Fruit fly (Drosophila melanogaster) whole organism, embryonic: Measurements from ENCODE around the gene CG2256.

ENCODE experiments used
- B-H1 ChIP-seq: fragments of 200-800 bp; sonication (Bioruptor generic); IDR thresholded peaks from 3 replicates; pipeline ENCODE4 v1.3.6; 2022; ENCODE audit warnings: missing biosample characterization, missing genetic modification characterization
- CG10979 ChIP-seq: fragments of 200-800 bp; sonication (Bioruptor generic); optimal IDR thresholded peaks from 2 replicates; lab custom pipeline; 2018; ENCODE audit warnings: missing biosample characterization, mild to moderate bottlenecking, missing genetic modification characterization, moderate library complexity
- CG11456 ChIP-seq: fragments of 200-800 bp; sonication (Bioruptor generic); IDR thresholded peaks from 3 replicates; pipeline ENCODE4 v1.3.6; 2022; ENCODE audit warnings: missing biosample characterization, missing genetic modification characterization
- CG1233 ChIP-seq: fragments of 200-800 bp; sonication (Bioruptor generic); optimal IDR thresholded peaks from 4 replicates; lab custom pipeline; 2018; ENCODE audit warnings: missing biosample characterization, mild to moderate bottlenecking, missing genetic modification characterization
- CG13424 ChIP-seq: fragments of 200-800 bp; sonication (Bioruptor generic); optimal IDR thresholded peaks from 2 replicates; lab custom pipeline; 2019; ENCODE audit warnings: missing biosample characterization, mild to moderate bottlenecking, missing genetic modification characterization, moderate library complexity
- CG1529 ChIP-seq: fragments of 200-800 bp; sonication (Bioruptor generic); optimal IDR thresholded peaks from 3 replicates; lab custom pipeline; 2018; ENCODE audit warnings: missing biosample characterization, missing genetic modification characterization
- CG16813 ChIP-seq: fragments of 200-800 bp; sonication (Bioruptor generic); IDR thresholded peaks from 3 replicates; pipeline ENCODE4 v1.3.6; 2022; ENCODE audit warnings: missing biosample characterization, missing genetic modification characterization; ENCODE audit not compliant: partially characterized antibody
- CG16815 ChIP-seq: fragments of 200-800 bp; sonication (Bioruptor generic); optimal IDR thresholded peaks from 3 replicates; lab custom pipeline; 2017; ENCODE audit warnings: missing biosample characterization, mild to moderate bottlenecking, missing genetic modification characterization
- CG17568 ChIP-seq: fragments of 200-800 bp; sonication (Bioruptor generic); optimal IDR thresholded peaks from 2 replicates; lab custom pipeline; 2018; ENCODE audit warnings: missing biosample characterization, mild to moderate bottlenecking, missing genetic modification characterization, moderate library complexity
- CG18599 ChIP-seq: fragments of 200-800 bp; sonication (Bioruptor generic); optimal IDR thresholded peaks from 3 replicates; lab custom pipeline; 2017; ENCODE audit warnings: missing biosample characterization, missing genetic modification characterization, mild to moderate bottlenecking, moderate library complexity, missing genetic modification reagents
- CG2116 ChIP-seq: fragments of 200-800 bp; sonication (Bioruptor generic); optimal IDR thresholded peaks from 3 replicates; lab custom pipeline; 2018; ENCODE audit warnings: missing biosample characterization, mild to moderate bottlenecking, missing genetic modification characterization
- CG2678 ChIP-seq: fragments of 200-800 bp; sonication (Bioruptor generic); optimal IDR thresholded peaks from 3 replicates; lab custom pipeline; 2019; ENCODE audit warnings: missing biosample characterization, mild to moderate bottlenecking, missing genetic modification characterization, moderate library complexity
- CG30431 ChIP-seq: fragments of 200-800 bp; sonication (Bioruptor generic); optimal IDR thresholded peaks from 2 replicates; lab custom pipeline; 2017; ENCODE audit warnings: missing biosample characterization, missing genetic modification characterization
- CG4424 ChIP-seq: fragments of 200-800 bp; sonication (Bioruptor generic); optimal IDR thresholded peaks from 3 replicates; lab custom pipeline; 2016; ENCODE audit warnings: missing biosample characterization, missing genetic modification characterization
- CG4707 ChIP-seq: fragments of 200-800 bp; sonication (Bioruptor generic); optimal IDR thresholded peaks from 2 replicates; lab custom pipeline; 2018; ENCODE audit warnings: missing biosample characterization, mild to moderate bottlenecking, missing genetic modification characterization, moderate library complexity
- CG5180 ChIP-seq: fragments of 200-800 bp; sonication (Bioruptor generic); optimal IDR thresholded peaks from 3 replicates; lab custom pipeline; 2017; ENCODE audit warnings: missing biosample characterization, missing genetic modification characterization, mild to moderate bottlenecking, moderate library complexity, missing genetic modification reagents
- CG5245 ChIP-seq: fragments of 200-800 bp; sonication (Bioruptor generic); optimal IDR thresholded peaks from 3 replicates; lab custom pipeline; 2016; ENCODE audit warnings: missing biosample characterization, missing genetic modification characterization
- CG6654 ChIP-seq: fragments of 200-800 bp; sonication (Bioruptor generic); optimal IDR thresholded peaks from 2 replicates; lab custom pipeline; 2017; ENCODE audit warnings: missing biosample characterization, mild to moderate bottlenecking, missing genetic modification characterization
- CG7372 ChIP-seq: fragments of 200-800 bp; sonication (Bioruptor generic); IDR thresholded peaks from 2 replicates; pipeline ENCODE4 v1.3.6; 2022; ENCODE audit warnings: missing biosample characterization, missing genetic modification characterization
- CG7556 ChIP-seq: fragments of 200-800 bp; sonication (Bioruptor generic); optimal IDR thresholded peaks from 2 replicates; lab custom pipeline; 2017; ENCODE audit warnings: missing biosample characterization, mild to moderate bottlenecking, missing genetic modification characterization
- Camta ChIP-seq: fragments of 200-800 bp; sonication (Bioruptor generic); optimal IDR thresholded peaks from 2 replicates; lab custom pipeline; 2016; ENCODE audit warnings: missing biosample characterization, missing genetic modification characterization
- Dip2 ChIP-seq: fragments of 200-800 bp; sonication (Bioruptor generic); IDR thresholded peaks from 2 replicates; pipeline ENCODE4 v1.3.6; 2022; ENCODE audit warnings: missing biosample characterization, missing genetic modification characterization
- Doc3 ChIP-seq: fragments of 200-800 bp; sonication (Bioruptor generic); IDR thresholded peaks from 3 replicates; pipeline ENCODE4 v1.3.6; 2022; ENCODE audit warnings: missing biosample characterization, missing genetic modification characterization; ENCODE audit not compliant: partially characterized antibody
- E2f2 ChIP-seq: fragments of 200-800 bp; sonication (Bioruptor generic); IDR thresholded peaks from 2 replicates; pipeline ENCODE4 v1.3.6; 2022; ENCODE audit warnings: missing biosample characterization, missing genetic modification characterization
- Fer2 ChIP-seq: fragments of 200-800 bp; sonication (Bioruptor generic); optimal IDR thresholded peaks from 2 replicates; lab custom pipeline; 2018; ENCODE audit warnings: missing biosample characterization, mild to moderate bottlenecking, missing genetic modification characterization, moderate library complexity
- Gsc ChIP-seq: fragments of 200-800 bp; sonication (Bioruptor generic); IDR thresholded peaks from 2 replicates; pipeline ENCODE4 v1.3.6; 2022; ENCODE audit warnings: missing biosample characterization, missing genetic modification characterization
- Gug ChIP-seq: fragments of 200-800 bp; sonication (Bioruptor generic); IDR thresholded peaks from 4 replicates; pipeline ENCODE4 v1.3.6; 2022; ENCODE audit warnings: missing biosample characterization, missing genetic modification characterization
- Hsf ChIP-seq: fragments of 200-800 bp; sonication (Bioruptor generic); optimal IDR thresholded peaks from 3 replicates; lab custom pipeline; 2016; ENCODE audit warnings: missing biosample characterization, missing genetic modification characterization
- YL-1 ChIP-seq: fragments of 200-800 bp; sonication (Bioruptor generic); optimal IDR thresholded peaks from 3 replicates; lab custom pipeline; 2017; ENCODE audit warnings: missing biosample characterization, mild to moderate bottlenecking, missing genetic modification characterization
- ci ChIP-seq: fragments of 200-800 bp; sonication (Bioruptor generic); IDR thresholded peaks from 3 replicates; pipeline ENCODE4 v1.3.6; 2022; ENCODE audit warnings: missing biosample characterization, missing genetic modification characterization
- corto ChIP-seq: fragments of 200-800 bp; sonication (Bioruptor generic); optimal IDR thresholded peaks from 2 replicates; lab custom pipeline; 2016; ENCODE audit warnings: missing biosample characterization, mild to moderate bottlenecking, missing genetic modification characterization, moderate library complexity
- cwo ChIP-seq: fragments of 200-800 bp; sonication (Bioruptor generic); optimal IDR thresholded peaks from 3 replicates; lab custom pipeline; 2017; ENCODE audit warnings: missing biosample characterization, missing genetic modification characterization, mild to moderate bottlenecking, moderate library complexity, missing genetic modification reagents
- danr ChIP-seq: fragments of 200-800 bp; sonication (Bioruptor generic); IDR thresholded peaks from 2 replicates; pipeline ENCODE4 v1.3.6; 2022; ENCODE audit warnings: missing biosample characterization, missing genetic modification characterization
- dati ChIP-seq: fragments of 200-800 bp; sonication (Bioruptor generic); IDR thresholded peaks from 2 replicates; pipeline ENCODE4 v1.3.6; 2022; ENCODE audit warnings: missing biosample characterization, missing genetic modification characterization
- fru ChIP-seq: fragments of >200 bp; optimal IDR thresholded peaks from 2 replicates; lab custom pipeline; 2017
- fu2 ChIP-seq: fragments of 200-800 bp; sonication (Bioruptor generic); optimal IDR thresholded peaks from 2 replicates; lab custom pipeline; 2016; ENCODE audit warnings: missing biosample characterization, missing genetic modification characterization
- gfzf ChIP-seq: fragments of 200-800 bp; sonication (Bioruptor generic); optimal IDR thresholded peaks from 2 replicates; lab custom pipeline; 2016; ENCODE audit warnings: missing biosample characterization, mild to moderate bottlenecking, missing genetic modification characterization, moderate library complexity
- hbn ChIP-seq: fragments of 200-800 bp; sonication (Bioruptor generic); IDR thresholded peaks from 2 replicates; pipeline ENCODE4 v1.3.6; 2022; ENCODE audit warnings: missing biosample characterization, missing genetic modification characterization; ENCODE audit not compliant: partially characterized antibody
- ken ChIP-seq: fragments of 200-800 bp; sonication (Bioruptor generic); IDR thresholded peaks from 3 replicates; pipeline ENCODE4 v1.3.6; 2022; ENCODE audit warnings: missing biosample characterization, missing genetic modification characterization
- lilli ChIP-seq: fragments of 200-800 bp; sonication (Bioruptor generic); optimal IDR thresholded peaks from 3 replicates; lab custom pipeline; 2016; ENCODE audit warnings: missing biosample characterization, missing genetic modification characterization
- lov ChIP-seq, 2 experiments: fragments of 200-800 bp in 1 of 2; fragments of >200 bp in 1 of 2; sonication (Bioruptor generic) in 1 of 2; IDR thresholded peaks in 1 of 2; optimal IDR thresholded peaks in 1 of 2; 2 replicates in 1 of 2; 3 replicates in 1 of 2; pipeline versions ENCODE4 v1.3.6 to Lab custom; 2017 to 2022; ENCODE audit warnings: missing biosample characterization in 1 of 2, missing genetic modification characterization in 1 of 2
- mirr ChIP-seq: fragments of 200-800 bp; sonication (Bioruptor generic); optimal IDR thresholded peaks from 3 replicates; lab custom pipeline; 2018; ENCODE audit warnings: missing biosample characterization, mild to moderate bottlenecking, missing genetic modification characterization
- nau ChIP-seq: fragments of 200-800 bp; sonication (Bioruptor generic); optimal IDR thresholded peaks from 3 replicates; lab custom pipeline; 2017; ENCODE audit warnings: missing biosample characterization, mild to moderate bottlenecking, missing genetic modification characterization, missing genetic modification reagents
- oc ChIP-seq: fragments of 200-800 bp; sonication (Bioruptor generic); optimal IDR thresholded peaks from 2 replicates; lab custom pipeline; 2018; ENCODE audit warnings: missing biosample characterization, mild to moderate bottlenecking, missing genetic modification characterization, moderate library complexity
- odd ChIP-seq: fragments of 200-800 bp; sonication (Bioruptor generic); optimal IDR thresholded peaks from 2 replicates; lab custom pipeline; 2017; ENCODE audit warnings: missing biosample characterization, mild to moderate bottlenecking, missing genetic modification characterization
- p53 ChIP-seq: fragments of 200-800 bp; sonication (Bioruptor generic); optimal IDR thresholded peaks from 2 replicates; lab custom pipeline; 2016; ENCODE audit warnings: missing biosample characterization, missing genetic modification characterization
- pita ChIP-seq: fragments of 200-800 bp; sonication (Bioruptor generic); optimal IDR thresholded peaks from 2 replicates; lab custom pipeline; 2017; ENCODE audit warnings: missing biosample characterization, mild to moderate bottlenecking, missing genetic modification characterization
- prd ChIP-seq, 3 experiments: fragments of >200 bp in 2 of 3; fragments of 200-800 bp in 1 of 3; sonication (Bioruptor generic) in 1 of 3; optimal IDR thresholded peaks in 2 of 3; IDR thresholded peaks in 1 of 3; 2 replicates in 2 of 3; 3 replicates in 1 of 3; pipeline versions ENCODE4 v1.3.6 to Lab custom; 2017 to 2022; ENCODE audit warnings: missing biosample characterization in 1 of 3, missing genetic modification characterization in 1 of 3
- row ChIP-seq: fragments of 200-800 bp; sonication (Bioruptor generic); IDR thresholded peaks from 3 replicates; pipeline ENCODE4 v1.3.6; 2022; ENCODE audit warnings: missing biosample characterization, missing genetic modification characterization
- stc ChIP-seq: fragments of 200-800 bp; sonication (Bioruptor generic); IDR thresholded peaks from 2 replicates; pipeline ENCODE4 v1.3.6; 2022; ENCODE audit warnings: missing biosample characterization, missing genetic modification characterization

The CG2256 gene

dm6 chrX:8058446-8058900, 28.5 kb downstream of the CG2256 start:
- TF ChIP-seq danr: no peak
- TF ChIP-seq CG4707 (GFP tag; lab: Kevin White, UChicago): peak; percentile 66
- no peak for TF ChIP-seq Gsc (GFP tag; lab: Robert Waterston, UW)
- 0 out of 2 replicates have a peak, but pooled peaks have one; percentile 20 for TF ChIP-seq hbn (GFP tag; lab: Robert Waterston, UW)
- no peak; the same call in 1 of the 2 replicates for TF ChIP-seq E2f2 (GFP tag; lab: Robert Waterston, UW)
- TF ChIP-seq stc (GFP tag; lab: Robert Waterston, UW): 0 out of 2 replicates have a peak, but pooled peaks have one; percentile 18
- no peak for TF ChIP-seq CG4424
- TF ChIP-seq Hsf (GFP tag; lab: Kevin White, UChicago): no peak
- no peak for TF ChIP-seq Dip2 (GFP tag; lab: Robert Waterston, UW)
- no peak for TF ChIP-seq gfzf (GFP tag; lab: Kevin White, UChicago)
- peak; percentile 42 for TF ChIP-seq YL-1 (GFP tag; lab: Kevin White, UChicago)
- TF ChIP-seq p53 (GFP tag; lab: Kevin White, UChicago): no peak
- peak; percentile 38 for TF ChIP-seq CG18599 (GFP tag; lab: Kevin White, UChicago)
- TF ChIP-seq odd (GFP tag; lab: Kevin White, UChicago): no peak
- peak; percentile 32 for TF ChIP-seq corto (GFP tag; lab: Kevin White, UChicago)
- no peak for TF ChIP-seq CG10979 (tag; lab: Kevin White, UChicago)
- TF ChIP-seq CG2678: no peak
- peak; percentile 79 for TF ChIP-seq mirr (GFP tag; lab: Kevin White, UChicago)
- no peak for TF ChIP-seq Fer2 (tag; lab: Kevin White, UChicago)
- no peak for TF ChIP-seq lov (optimal IDR thresholded peaks at IDR 0.05; lab: Kevin White, UChicago)
- TF ChIP-seq lov (GFP tag; IDR thresholded peaks at IDR 0.05; lab: Robert Waterston, UW): peak; percentile 65; the same call in 2 of the 3 replicates
- no peak for TF ChIP-seq ken (GFP tag; lab: Robert Waterston, UW)
- no peak for TF ChIP-seq nau (GFP tag; lab: Kevin White, UChicago)
- peak; percentile 19 for TF ChIP-seq cwo (GFP tag; lab: Kevin White, UChicago)
- no peak for TF ChIP-seq lilli (GFP tag; lab: Kevin White, UChicago)
- no peak for TF ChIP-seq CG7372 (GFP tag; lab: Robert Waterston, UW)
- TF ChIP-seq B-H1 (GFP tag; lab: Robert Waterston, UW): no peak
- no peak for TF ChIP-seq CG5180 (GFP tag; lab: Kevin White, UChicago)
- no peak for TF ChIP-seq CG7556 (GFP tag; lab: Kevin White, UChicago)
- no peak for TF ChIP-seq fu2 (GFP tag; lab: Kevin White, UChicago)
- no peak for TF ChIP-seq CG1529 (GFP tag; lab: Kevin White, UChicago)
- peak; percentile 7; the same call in 1 of the 3 replicates for TF ChIP-seq row (GFP tag; lab: Robert Waterston, UW)
- no peak for TF ChIP-seq CG16813 (GFP tag; lab: Robert Waterston, UW)
- TF ChIP-seq CG5245 (GFP tag; lab: Kevin White, UChicago): no peak
- no peak for TF ChIP-seq Camta (GFP tag; lab: Kevin White, UChicago)
- no peak for TF ChIP-seq CG1233 (GFP tag; lab: Kevin White, UChicago)
- TF ChIP-seq CG30431 (GFP tag; lab: Kevin White, UChicago): no peak
- TF ChIP-seq CG16815 (GFP tag; lab: Kevin White, UChicago): no peak
- peak; percentile 31 for TF ChIP-seq oc
- TF ChIP-seq dati (GFP tag; lab: Robert Waterston, UW): no peak
- no peak for TF ChIP-seq CG13424 (tag; lab: Kevin White, UChicago)
- no peak for TF ChIP-seq CG11456 (GFP tag; lab: Robert Waterston, UW)
- TF ChIP-seq Doc3 (GFP tag; lab: Robert Waterston, UW): no peak
- no peak for TF ChIP-seq CG17568
- TF ChIP-seq pita (GFP tag; lab: Kevin White, UChicago): no peak
- TF ChIP-seq Gug (GFP tag; lab: Robert Waterston, UW): no peak
- no peak for TF ChIP-seq CG2116 (GFP tag; lab: Kevin White, UChicago)
- peak; percentile 67; the same call in 2 of the 3 replicates for TF ChIP-seq ci (GFP tag; lab: Robert Waterston, UW)
- no peak for TF ChIP-seq CG6654 (GFP tag; lab: Kevin White, UChicago)
- no peak for TF ChIP-seq prd (optimal IDR thresholded peaks at IDR 0.05; lab: Kevin White, UChicago)
- no peak for TF ChIP-seq prd (GFP tag; IDR thresholded peaks at IDR 0.05; lab: Robert Waterston, UW)
- TF ChIP-seq fru (lab: Kevin White, UChicago): no peak
